Worm (Caenorhabditis elegans): ENCODE results near the gene clec-27.

- no peak for TF ChIP-seq sox-2 (GFP tag; IDR thresholded peaks at IDR 0.05)
- TF ChIP-seq nhr-232 (tag; optimal IDR thresholded peaks at IDR 0.05) = no peak
- TF ChIP-seq ceh-31 (tag; optimal IDR thresholded peaks at IDR 0.05) = no peak
- no peak for TF ChIP-seq T23F11.4 (GFP tag; optimal IDR thresholded peaks at IDR 0.05)
- no peak for TF ChIP-seq madf-2 (tag; optimal IDR thresholded peaks at IDR 0.05)
These were observed 5.9 kb upstream of the clec-27 start, which contains the start of the genes clec-36 and clec-26 for ce11 chrV:16848498-16848897.
